Worm (Caenorhabditis elegans) whole organism, L3 larva: ENCODE data around the gene sri-48.

Source experiments
- R02D3.7 ChIP-seq: fragments of 150-350 bp; optimal IDR thresholded peaks from 2 replicates; lab custom pipeline; 2014; ENCODE audit warnings: missing biosample characterization, missing genetic modification characterization
- aly-2 ChIP-seq: fragments of 150-350 bp; optimal IDR thresholded peaks from 2 replicates; lab custom pipeline; 2014; ENCODE audit warnings: missing biosample characterization, missing genetic modification characterization
- ama-1 ChIP-seq: fragments of 150-350 bp; optimal IDR thresholded peaks from 2 replicates; lab custom pipeline; 2018
- ceh-28 ChIP-seq: fragments of 150-350 bp; optimal IDR thresholded peaks from 2 replicates; lab custom pipeline; 2014; ENCODE audit warnings: missing biosample characterization, missing genetic modification reagents, missing genetic modification characterization
- ceh-82 ChIP-seq: fragments of 150-350 bp; optimal IDR thresholded peaks from 2 replicates; lab custom pipeline; 2014; ENCODE audit warnings: missing biosample characterization, missing genetic modification characterization
- egl-5 ChIP-seq: fragments of 150-350 bp; optimal IDR thresholded peaks from 2 replicates; lab custom pipeline; 2017; ENCODE audit warnings: missing biosample characterization, missing genetic modification reagents, missing genetic modification characterization, inconsistent platforms
- elt-2 ChIP-seq: sonication (generic microtip); optimal IDR thresholded peaks from 2 replicates; lab custom pipeline; 2016; ENCODE audit warnings: missing genetic modification reagents, mild to moderate bottlenecking, missing genetic modification characterization, missing compliant biosample characterization
- elt-3 ChIP-seq, 3 experiments: fragments of 150-350 bp in 1 of 3; sonication (generic microtip) in 2 of 3; optimal IDR thresholded peaks; 2 replicates in 2 of 3; 4 replicates in 1 of 3; lab custom pipeline; 2014 to 2017; ENCODE audit warnings: missing biosample characterization in 3 of 3, missing genetic modification characterization in 3 of 3
- fkh-10 ChIP-seq: sonication (generic microtip); optimal IDR thresholded peaks from 2 replicates; lab custom pipeline; 2017; ENCODE audit warnings: missing biosample characterization, missing genetic modification reagents, missing genetic modification characterization
- fos-1 ChIP-seq: fragments of 150-350 bp; optimal IDR thresholded peaks from 2 replicates; lab custom pipeline; 2014; ENCODE audit warnings: missing biosample characterization, missing genetic modification characterization
- hmg-11 ChIP-seq: sonication (generic microtip); optimal IDR thresholded peaks from 2 replicates; lab custom pipeline; 2016; ENCODE audit warnings: missing genetic modification characterization, missing compliant biosample characterization
- jun-1 ChIP-seq: fragments of 150-350 bp; optimal IDR thresholded peaks from 2 replicates; lab custom pipeline; 2014; ENCODE audit warnings: missing biosample characterization, missing genetic modification reagents, missing genetic modification characterization
- lin-15B ChIP-seq: fragments of 150-350 bp; optimal IDR thresholded peaks from 2 replicates; lab custom pipeline; 2014; ENCODE audit warnings: missing biosample characterization, missing genetic modification characterization
- lin-39 ChIP-seq: fragments of 150-350 bp; optimal IDR thresholded peaks from 2 replicates; lab custom pipeline; 2018; ENCODE audit warnings: missing biosample characterization, missing genetic modification reagents, missing genetic modification characterization
- lsy-12 ChIP-seq: sonication (generic microtip); optimal IDR thresholded peaks from 2 replicates; lab custom pipeline; 2016; ENCODE audit warnings: mild to moderate bottlenecking, missing genetic modification characterization, missing compliant biosample characterization
- mdl-1 ChIP-seq: fragments of 150-350 bp; optimal IDR thresholded peaks from 2 replicates; lab custom pipeline; 2014; ENCODE audit warnings: missing biosample characterization, missing genetic modification characterization
- mml-1 ChIP-seq: fragments of 150-350 bp; sonication (generic microtip); optimal IDR thresholded peaks from 3 replicates; lab custom pipeline; 2014; ENCODE audit warnings: missing biosample characterization, missing genetic modification characterization
- nfya-1 ChIP-seq: sonication (generic microtip); optimal IDR thresholded peaks from 2 replicates; lab custom pipeline; 2017; ENCODE audit warnings: missing genetic modification characterization, mild to moderate bottlenecking, missing compliant biosample characterization, antibody characterized with exemption, moderate library complexity; ENCODE audit not compliant: insufficient read depth
- nhr-11 ChIP-seq: fragments of 150-350 bp; optimal IDR thresholded peaks from 2 replicates; lab custom pipeline; 2014; ENCODE audit warnings: missing biosample characterization, missing genetic modification characterization
- nhr-12 ChIP-seq: fragments of 150-350 bp; optimal IDR thresholded peaks from 2 replicates; lab custom pipeline; 2014; ENCODE audit warnings: missing biosample characterization, missing genetic modification characterization
- nhr-23 ChIP-seq: fragments of 150-350 bp; optimal IDR thresholded peaks from 2 replicates; lab custom pipeline; 2014; ENCODE audit warnings: missing biosample characterization, missing genetic modification reagents, missing genetic modification characterization
- nhr-237 ChIP-seq: fragments of 150-350 bp; optimal IDR thresholded peaks from 2 replicates; lab custom pipeline; 2014; ENCODE audit warnings: missing biosample characterization, missing genetic modification characterization
- nhr-25 ChIP-seq: sonication (generic microtip); optimal IDR thresholded peaks from 2 replicates; lab custom pipeline; 2017; ENCODE audit warnings: missing biosample characterization, missing genetic modification characterization
- nhr-28 ChIP-seq: fragments of 150-350 bp; optimal IDR thresholded peaks from 2 replicates; lab custom pipeline; 2014; ENCODE audit warnings: missing biosample characterization, missing genetic modification characterization
- nhr-67 ChIP-seq: fragments of 150-350 bp; optimal IDR thresholded peaks from 2 replicates; lab custom pipeline; 2014; ENCODE audit warnings: missing biosample characterization, missing genetic modification characterization
- nhr-77 ChIP-seq: fragments of 150-350 bp; optimal IDR thresholded peaks from 2 replicates; lab custom pipeline; 2014; ENCODE audit warnings: missing biosample characterization, missing genetic modification characterization
- pha-4 ChIP-seq: fragments of 150-350 bp; optimal IDR thresholded peaks from 2 replicates; lab custom pipeline; 2014; ENCODE audit warnings: missing biosample characterization, missing genetic modification reagents, missing genetic modification characterization
- pqm-1 ChIP-seq: fragments of 150-350 bp; optimal IDR thresholded peaks from 2 replicates; lab custom pipeline; 2017; ENCODE audit warnings: missing biosample characterization, missing genetic modification characterization, inconsistent platforms
- skn-1 ChIP-seq: fragments of 150-350 bp; optimal IDR thresholded peaks from 2 replicates; lab custom pipeline; 2014; ENCODE audit warnings: missing biosample characterization, missing genetic modification characterization
- snpc-4 ChIP-seq: fragments of 150-350 bp; optimal IDR thresholded peaks from 2 replicates; lab custom pipeline; 2014; ENCODE audit warnings: missing biosample characterization, missing genetic modification characterization
- unc-62 ChIP-seq: fragments of 150-350 bp; sonication (generic microtip); optimal IDR thresholded peaks from 4 replicates; lab custom pipeline; 2014; ENCODE audit warnings: missing biosample characterization, missing genetic modification reagents, missing genetic modification characterization
- ztf-11 ChIP-seq: fragments of 150-350 bp; optimal IDR thresholded peaks from 2 replicates; lab custom pipeline; 2014; ENCODE audit warnings: missing biosample characterization, missing genetic modification characterization

sri-48 gene

DNA sequence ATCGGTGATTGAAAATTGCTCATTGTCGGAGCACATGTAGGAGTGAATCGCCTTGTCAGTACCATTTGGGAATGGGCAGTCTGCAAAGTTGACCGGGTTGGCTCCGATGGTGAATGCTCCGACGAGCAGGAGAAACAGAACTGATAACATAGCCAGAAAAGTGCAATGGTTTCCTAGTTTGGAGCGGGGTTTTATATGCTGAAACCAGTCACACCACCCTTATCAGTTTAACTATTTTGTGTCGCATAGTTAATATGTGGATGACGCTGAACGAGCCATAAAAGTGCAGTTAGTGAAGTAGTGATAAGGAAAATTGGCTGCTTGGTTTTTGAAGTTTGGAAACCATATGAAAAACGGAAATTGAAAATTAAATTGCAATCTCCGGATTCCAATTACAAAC is 44.7 kb upstream of the sri-48 start, which contains the start of gene C17F4.7:
C17F4.7 (minus strand) TSS at position 180 of the 400 bp plus-strand sequence.
- TF ChIP-seq pqm-1 (tag; lab: Kevin White, UChicago), result peak; percentile 96
- no peak for TF ChIP-seq aly-2
- TF ChIP-seq elt-2 (tag; lab: Kevin White, UChicago), result peak; percentile 99
- TF ChIP-seq skn-1 (tag; lab: Kevin White, UChicago), result no peak
- TF ChIP-seq jun-1 (tag; lab: Kevin White, UChicago), result peak; percentile 71
- TF ChIP-seq, all 47 proteins: peak for 3

DNA sequence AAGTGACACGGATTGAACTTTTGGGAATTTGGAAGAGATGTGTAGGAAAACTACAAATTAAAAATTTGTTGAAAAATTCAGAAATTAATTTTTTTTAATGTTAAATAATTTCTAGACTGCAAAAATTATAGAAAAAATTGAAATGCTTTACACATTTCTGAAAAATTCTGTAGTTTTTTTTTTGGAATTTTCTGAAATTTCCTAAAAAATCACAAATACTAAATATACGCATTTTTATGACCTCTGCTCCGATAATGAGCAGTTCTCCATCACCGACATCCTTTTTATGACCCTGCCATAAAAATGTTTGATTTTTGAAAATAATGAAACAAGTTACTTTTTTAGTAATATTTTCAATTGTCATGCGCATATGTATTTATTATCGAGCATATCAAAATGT is 43.6 kb upstream of the sri-48 start:
- peak; percentile 50 for TF ChIP-seq elt-2 (tag; lab: Kevin White, UChicago)
- peak; percentile 54 for TF ChIP-seq nhr-77 (tag; lab: Kevin White, UChicago)
- no peak for TF ChIP-seq skn-1 (tag; lab: Kevin White, UChicago)
- TF ChIP-seq aly-2, result no peak
- TF ChIP-seq nhr-12 (tag; lab: Kevin White, UChicago), result no peak
- TF ChIP-seq nhr-237, result no peak
- no peak for TF ChIP-seq nhr-25
- TF ChIP-seq mml-1, result no peak
- no peak for TF ChIP-seq snpc-4 (tag; lab: Kevin White, UChicago)
- peak; percentile 9 for TF ChIP-seq fos-1
- no peak for TF ChIP-seq ceh-82 (tag; lab: Kevin White, UChicago)
- no peak for TF ChIP-seq lin-39 (tag; lab: Kevin White, UChicago)
- TF ChIP-seq, all 47 proteins: peak for 3

DNA sequence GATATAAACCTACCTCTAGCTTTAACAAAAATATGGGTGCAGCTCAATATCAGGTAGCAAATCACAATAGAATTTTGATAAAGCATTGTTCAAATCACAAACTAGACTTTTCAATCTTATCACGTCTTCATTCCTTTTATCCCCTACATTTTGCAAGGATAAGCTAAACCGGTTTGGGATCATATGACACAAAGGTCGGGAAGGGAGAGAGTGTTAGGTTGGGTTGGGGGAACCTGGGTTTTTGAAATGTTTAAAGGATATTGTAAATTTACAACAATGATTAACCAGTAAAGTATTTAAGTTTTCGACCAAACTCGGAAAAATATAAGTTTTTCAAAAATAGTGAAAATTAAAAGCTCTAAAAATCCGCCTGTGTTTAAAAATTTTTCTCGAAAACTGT is 42.9 kb upstream of the sri-48 start, which contains the start of gene C17F4.12:
C17F4.12 (minus strand) TSS at position 101 of the 400 bp plus-strand sequence.
- no peak for TF ChIP-seq nhr-12 (tag; lab: Kevin White, UChicago)

DNA sequence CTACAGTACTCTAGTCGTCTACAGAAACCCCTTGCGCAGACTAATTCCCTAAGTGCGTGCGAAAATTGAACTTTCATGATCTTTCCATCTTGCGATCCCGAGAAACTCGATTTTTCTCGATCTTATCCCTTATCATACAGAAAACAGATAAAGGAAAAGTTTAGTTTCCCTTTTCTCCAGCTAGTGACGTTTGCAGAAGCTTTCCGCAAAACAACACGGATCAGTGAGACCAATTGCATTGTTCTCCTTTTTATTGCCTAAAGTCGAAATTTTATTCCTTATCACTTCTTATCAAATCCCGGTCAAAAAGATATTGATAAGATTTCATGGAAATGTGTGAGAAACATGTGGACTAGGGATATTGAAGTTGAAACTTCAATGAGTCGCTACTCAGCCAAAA is 40.7 kb upstream of the sri-48 start:
- no peak for TF ChIP-seq mdl-1
- peak; percentile 35 for TF ChIP-seq nhr-23 (tag; lab: Kevin White, UChicago)
- peak in 1 of 3 experiments; percentile 27 for TF ChIP-seq elt-3 (tag; optimal IDR thresholded peaks at IDR 0.05; lab: Kevin White, UChicago)

DNA sequence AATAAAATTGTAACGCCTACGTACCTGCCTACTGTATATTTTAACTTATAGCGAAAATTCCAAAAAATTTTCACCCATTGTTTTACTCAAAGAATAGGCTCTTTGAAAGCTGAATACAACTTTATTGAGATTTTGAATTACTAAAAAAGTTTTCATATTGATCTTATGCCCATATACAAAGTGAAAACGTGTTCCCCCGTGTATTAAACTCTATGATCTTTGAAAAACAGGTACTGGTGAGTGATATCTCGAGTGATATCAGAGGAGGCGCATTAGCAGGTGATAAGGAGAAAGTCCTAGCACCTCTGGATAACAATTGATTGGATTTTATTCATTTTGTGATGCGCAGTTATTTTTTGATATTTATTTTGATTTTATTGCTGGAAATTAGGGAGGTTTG is 39.1 kb upstream of the sri-48 start, which contains the start of gene C17F4.3:
C17F4.3 (plus strand) TSS at position 301 of the 400 bp plus-strand sequence.
- TF ChIP-seq jun-1 (tag; lab: Kevin White, UChicago) (no peak), skn-1 (tag; lab: Kevin White, UChicago) (no peak), pha-4 (tag; lab: Kevin White, UChicago) (no peak), ceh-28 (tag; lab: Kevin White, UChicago) (no peak), fos-1 (no peak), nhr-25 (no peak), snpc-4 (tag; lab: Kevin White, UChicago) (no peak), lsy-12 (tag; lab: Kevin White, UChicago) (no peak), mml-1 (no peak), lin-15B (no peak), fkh-10 (GFP tag; lab: Kevin White, UChicago) (no peak), ama-1 (no peak), hmg-11 (no peak), nhr-12 (tag; lab: Kevin White, UChicago) (no peak), unc-62 (no peak), egl-5 (tag; lab: Kevin White, UChicago) (no peak), nhr-28 (tag; lab: Kevin White, UChicago) (no peak), nhr-11 (tag; lab: Kevin White, UChicago) (no peak), nfya-1 (tag; lab: Kevin White, UChicago) (no peak), nhr-67 (tag; lab: Kevin White, UChicago) (no peak)

DNA sequence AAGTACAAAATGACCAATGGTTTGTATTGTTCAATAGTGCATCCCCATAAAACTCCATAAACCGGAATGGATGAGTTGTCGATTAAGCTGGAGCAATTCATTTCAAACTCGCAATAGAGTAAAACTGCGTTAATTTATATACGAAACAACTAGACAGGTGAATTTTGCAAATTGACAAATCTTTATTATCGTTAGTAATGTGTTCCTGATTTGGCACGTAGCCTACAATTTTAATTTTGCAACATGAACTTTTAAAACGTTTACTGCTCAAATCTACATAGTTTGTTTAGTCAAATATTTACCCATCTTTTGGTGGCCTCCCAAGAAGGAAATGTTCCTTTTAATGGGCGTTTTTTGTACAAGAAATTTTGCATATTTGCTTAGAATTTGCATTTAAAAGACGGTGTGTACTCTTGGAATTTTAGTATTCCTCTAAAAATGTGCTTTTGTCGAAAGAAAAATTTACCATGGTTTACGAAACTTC is 35.9 kb upstream of the sri-48 start, which contains the start of the genes srz-67 and C17F4.11:
srz-67 (minus strand) TSS at position 101 of the 484 bp plus-strand sequence.
C17F4.11 (plus strand) TSS at position 434 of the 484 bp plus-strand sequence.
- TF ChIP-seq ztf-11 (tag; lab: Kevin White, UChicago) (no peak), mdl-1 (no peak), snpc-4 (tag; lab: Kevin White, UChicago) (no peak), hmg-11 (no peak), R02D3.7 (tag; lab: Kevin White, UChicago) (no peak)
